Fruit fly (Drosophila melanogaster) whole organism, embryonic: Measurements from ENCODE around the gene Cyt-c1.

Experiments
- Ada2b ChIP-seq: fragments of 200-800 bp; sonication (Bioruptor generic); IDR thresholded peaks from 2 replicates; pipeline ENCODE4 v1.3.6; 2022; ENCODE audit warnings: missing biosample characterization, missing genetic modification characterization
- Atf6 ChIP-seq: fragments of 200-800 bp; sonication (Bioruptor generic); IDR thresholded peaks from 2 replicates; pipeline ENCODE4 v1.3.6; 2022; ENCODE audit warnings: missing biosample characterization, missing genetic modification characterization
- B-H1 ChIP-seq: fragments of 200-800 bp; sonication (Bioruptor generic); IDR thresholded peaks from 3 replicates; pipeline ENCODE4 v1.3.6; 2022; ENCODE audit warnings: missing biosample characterization, missing genetic modification characterization
- Bgb ChIP-seq: fragments of 200-800 bp; sonication (Bioruptor generic); IDR thresholded peaks from 2 replicates; pipeline ENCODE4 v1.3.6; 2022; ENCODE audit warnings: missing biosample characterization, missing genetic modification characterization; ENCODE audit not compliant: partially characterized antibody
- C15 ChIP-seq: fragments of 200-800 bp; sonication (Bioruptor generic); IDR thresholded peaks from 3 replicates; pipeline ENCODE4 v1.3.6; 2022; ENCODE audit warnings: missing biosample characterization, missing genetic modification characterization
- CG11247 ChIP-seq: fragments of 200-800 bp; sonication (Bioruptor generic); IDR thresholded peaks from 2 replicates; pipeline ENCODE4 v1.3.6; 2022; ENCODE audit warnings: missing biosample characterization, missing genetic modification characterization
- CG11695 ChIP-seq: fragments of 200-800 bp; sonication (Bioruptor generic); IDR thresholded peaks from 3 replicates; pipeline ENCODE4 v1.3.6; 2022; ENCODE audit warnings: missing biosample characterization, missing genetic modification characterization
- CG12219 ChIP-seq: fragments of 200-800 bp; sonication (Bioruptor generic); optimal IDR thresholded peaks from 3 replicates; lab custom pipeline; 2018; ENCODE audit warnings: missing biosample characterization, mild to moderate bottlenecking, missing genetic modification characterization
- CG12391 ChIP-seq: fragments of 200-800 bp; sonication (Bioruptor generic); optimal IDR thresholded peaks from 3 replicates; lab custom pipeline; 2018; ENCODE audit warnings: missing biosample characterization, mild to moderate bottlenecking, missing genetic modification characterization, moderate library complexity
- CG13287 ChIP-seq: fragments of 200-800 bp; sonication (Bioruptor generic); IDR thresholded peaks from 2 replicates; pipeline ENCODE4 v1.3.6; 2022; ENCODE audit warnings: missing biosample characterization, missing genetic modification characterization; ENCODE audit not compliant: partially characterized antibody
- CG13296 ChIP-seq: fragments of 200-800 bp; sonication (Bioruptor generic); optimal IDR thresholded peaks from 3 replicates; lab custom pipeline; 2018; ENCODE audit warnings: missing biosample characterization, mild to moderate bottlenecking, missing genetic modification characterization
- CG15073 ChIP-seq: fragments of 200-800 bp; sonication (Bioruptor generic); optimal IDR thresholded peaks from 2 replicates; lab custom pipeline; 2016; ENCODE audit warnings: missing biosample characterization, missing genetic modification characterization
- CG1529 ChIP-seq: fragments of 200-800 bp; sonication (Bioruptor generic); optimal IDR thresholded peaks from 3 replicates; lab custom pipeline; 2018; ENCODE audit warnings: missing biosample characterization, missing genetic modification characterization
- CG17385 ChIP-seq: fragments of 200-800 bp; sonication (Bioruptor generic); optimal IDR thresholded peaks from 3 replicates; lab custom pipeline; 2018; ENCODE audit warnings: missing biosample characterization, mild to moderate bottlenecking, missing genetic modification characterization
- CG1832 ChIP-seq: fragments of 200-800 bp; sonication (Bioruptor generic); optimal IDR thresholded peaks from 2 replicates; lab custom pipeline; 2017; ENCODE audit warnings: missing biosample characterization, mild to moderate bottlenecking, missing genetic modification characterization, inconsistent platforms
- CG18599 ChIP-seq: fragments of 200-800 bp; sonication (Bioruptor generic); optimal IDR thresholded peaks from 3 replicates; lab custom pipeline; 2017; ENCODE audit warnings: missing biosample characterization, missing genetic modification characterization, mild to moderate bottlenecking, moderate library complexity, missing genetic modification reagents
- CG2712 ChIP-seq: fragments of 200-800 bp; optimal IDR thresholded peaks from 3 replicates; lab custom pipeline; 2019; ENCODE audit warnings: missing biosample characterization, mild to moderate bottlenecking, missing genetic modification characterization, moderate library complexity
- CG30403 ChIP-seq: fragments of 200-800 bp; sonication (Bioruptor generic); optimal IDR thresholded peaks from 3 replicates; lab custom pipeline; 2016; ENCODE audit warnings: missing biosample characterization, missing genetic modification characterization
- CG4617 ChIP-seq: fragments of 200-800 bp; sonication (Bioruptor generic); optimal IDR thresholded peaks from 3 replicates; lab custom pipeline; 2016; ENCODE audit warnings: missing biosample characterization, missing genetic modification characterization, borderline replicate concordance
- CG4854 ChIP-seq: fragments of 200-800 bp; sonication (Bioruptor generic); optimal IDR thresholded peaks from 2 replicates; lab custom pipeline; 2016; ENCODE audit warnings: missing biosample characterization, missing genetic modification characterization, inconsistent platforms
- CG5953 ChIP-seq: fragments of 200-800 bp; sonication (Bioruptor generic); IDR thresholded peaks from 2 replicates; pipeline ENCODE4 v1.3.6; 2022; ENCODE audit warnings: missing biosample characterization, missing genetic modification characterization
- CG6175 ChIP-seq: fragments of 200-800 bp; sonication (Bioruptor generic); IDR thresholded peaks from 3 replicates; pipeline ENCODE4 v1.3.6; 2022; ENCODE audit warnings: missing biosample characterization, missing genetic modification characterization
- CG6272 ChIP-seq: fragments of 200-800 bp; sonication (Bioruptor generic); IDR thresholded peaks from 2 replicates; pipeline ENCODE4 v1.3.6; 2022; ENCODE audit warnings: missing biosample characterization, missing genetic modification characterization
- MBD-R2 ChIP-seq: fragments of 200-800 bp; sonication (Bioruptor generic); IDR thresholded peaks from 2 replicates; pipeline ENCODE4 v1.3.6; 2022; ENCODE audit warnings: missing biosample characterization, missing genetic modification characterization
- NC2α ChIP-seq: fragments of 200-800 bp; sonication (Bioruptor generic); optimal IDR thresholded peaks from 2 replicates; lab custom pipeline; 2016; ENCODE audit warnings: missing biosample characterization, missing genetic modification characterization
- Nf-YC ChIP-seq: fragments of 200-800 bp; optimal IDR thresholded peaks from 3 replicates; lab custom pipeline; 2019; ENCODE audit warnings: missing biosample characterization, mild to moderate bottlenecking, missing genetic modification characterization, moderate library complexity
- Pdp1 ChIP-seq, 2 experiments: fragments of 200-800 bp; sonication (Bioruptor generic); optimal IDR thresholded peaks; 3 replicates each; lab custom pipeline; 2016; ENCODE audit warnings: missing biosample characterization in 2 of 2, missing genetic modification characterization in 2 of 2, mild to moderate bottlenecking in 1 of 2, moderate library complexity in 1 of 2
- YL-1 ChIP-seq: fragments of 200-800 bp; sonication (Bioruptor generic); optimal IDR thresholded peaks from 3 replicates; lab custom pipeline; 2017; ENCODE audit warnings: missing biosample characterization, mild to moderate bottlenecking, missing genetic modification characterization
- bcd ChIP-seq: fragments of 200-800 bp; sonication (Bioruptor generic); optimal IDR thresholded peaks from 2 replicates; lab custom pipeline; 2017; ENCODE audit warnings: missing biosample characterization, mild to moderate bottlenecking, missing genetic modification characterization
- cad ChIP-seq: fragments of >200 bp; optimal IDR thresholded peaks from 2 replicates; lab custom pipeline; 2017; ENCODE audit warnings: missing biosample characterization, missing genetic modification characterization
- chm ChIP-seq: fragments of 200-800 bp; sonication (Bioruptor generic); IDR thresholded peaks from 2 replicates; pipeline ENCODE4 v1.3.6; 2022; ENCODE audit warnings: missing biosample characterization, missing genetic modification characterization
- ci ChIP-seq: fragments of 200-800 bp; sonication (Bioruptor generic); IDR thresholded peaks from 3 replicates; pipeline ENCODE4 v1.3.6; 2022; ENCODE audit warnings: missing biosample characterization, missing genetic modification characterization
- esg ChIP-seq: fragments of 200-800 bp; sonication (Bioruptor generic); conservative IDR thresholded peaks from 2 replicates; pipeline ENCODE4 v1.3.6; 2022; ENCODE audit warnings: missing biosample characterization, missing genetic modification characterization
- fru ChIP-seq: fragments of >200 bp; optimal IDR thresholded peaks from 2 replicates; lab custom pipeline; 2017
- gcm ChIP-seq: fragments of 200-800 bp; sonication (Bioruptor generic); optimal IDR thresholded peaks from 2 replicates; lab custom pipeline; 2019; ENCODE audit warnings: missing biosample characterization, mild to moderate bottlenecking, missing genetic modification characterization, moderate library complexity
- hbn ChIP-seq: fragments of 200-800 bp; sonication (Bioruptor generic); IDR thresholded peaks from 2 replicates; pipeline ENCODE4 v1.3.6; 2022; ENCODE audit warnings: missing biosample characterization, missing genetic modification characterization; ENCODE audit not compliant: partially characterized antibody
- hkb ChIP-seq, 2 experiments: fragments of 200-800 bp in 1 of 2; fragments of >200 bp in 1 of 2; sonication (Bioruptor generic) in 1 of 2; IDR thresholded peaks in 1 of 2; optimal IDR thresholded peaks in 1 of 2; 2 replicates each; pipeline versions ENCODE4 v1.3.6 to Lab custom; 2017 to 2022; ENCODE audit warnings: missing biosample characterization in 1 of 2, missing genetic modification characterization in 1 of 2
- ind ChIP-seq: fragments of 200-800 bp; sonication (Bioruptor generic); optimal IDR thresholded peaks from 3 replicates; lab custom pipeline; 2016; ENCODE audit warnings: missing biosample characterization, missing genetic modification characterization
- insv ChIP-seq, 2 experiments: fragments of 200-800 bp; sonication (Bioruptor generic); optimal IDR thresholded peaks; 3 replicates each; lab custom pipeline; 2016 to 2018; ENCODE audit warnings: missing biosample characterization in 2 of 2, missing genetic modification characterization in 2 of 2
- kah ChIP-seq: fragments of 200-800 bp; sonication (Bioruptor generic); optimal IDR thresholded peaks from 2 replicates; lab custom pipeline; 2018; ENCODE audit warnings: missing biosample characterization, mild to moderate bottlenecking, missing genetic modification characterization
- kay ChIP-seq: fragments of 200-800 bp; sonication (Bioruptor generic); optimal IDR thresholded peaks from 2 replicates; lab custom pipeline; 2016; ENCODE audit warnings: missing biosample characterization, missing genetic modification characterization
- lola ChIP-seq, 3 experiments: fragments of >200 bp in 2 of 3; fragments of 200-800 bp in 1 of 3; sonication (Bioruptor generic) in 1 of 3; optimal IDR thresholded peaks; 2 replicates each; lab custom pipeline; 2017 to 2019; ENCODE audit warnings: missing biosample characterization in 3 of 3, missing genetic modification characterization in 3 of 3, mild to moderate bottlenecking in 1 of 3, moderate library complexity in 1 of 3
- peb ChIP-seq: fragments of 200-800 bp; sonication (Bioruptor generic); IDR thresholded peaks from 2 replicates; pipeline ENCODE4 v1.3.6; 2022; ENCODE audit warnings: missing biosample characterization, missing genetic modification characterization
- sc ChIP-seq, 3 experiments: fragments of >200 bp in 2 of 3; fragments of 200-800 bp in 1 of 3; sonication (Bioruptor generic) in 1 of 3; optimal IDR thresholded peaks; 2 replicates in 2 of 3; 3 replicates in 1 of 3; lab custom pipeline; 2017; ENCODE audit warnings: mild to moderate bottlenecking in 1 of 3, missing biosample characterization in 1 of 3, missing genetic modification characterization in 1 of 3, missing genetic modification reagents in 1 of 3
- slbo ChIP-seq: fragments of 200-800 bp; sonication (Bioruptor generic); IDR thresholded peaks from 2 replicates; pipeline ENCODE4 v1.3.6; 2022; ENCODE audit warnings: missing biosample characterization, missing genetic modification characterization
- twi ChIP-seq: fragments of 200-800 bp; optimal IDR thresholded peaks from 2 replicates; lab custom pipeline; 2019; ENCODE audit warnings: missing biosample characterization, mild to moderate bottlenecking, missing genetic modification characterization, moderate library complexity
- vvl ChIP-seq: fragments of 200-800 bp; sonication (Bioruptor generic); IDR thresholded peaks from 2 replicates; pipeline ENCODE4 v1.3.6; 2022; ENCODE audit warnings: missing biosample characterization, missing genetic modification characterization

The Cyt-c1 gene

DNA sequence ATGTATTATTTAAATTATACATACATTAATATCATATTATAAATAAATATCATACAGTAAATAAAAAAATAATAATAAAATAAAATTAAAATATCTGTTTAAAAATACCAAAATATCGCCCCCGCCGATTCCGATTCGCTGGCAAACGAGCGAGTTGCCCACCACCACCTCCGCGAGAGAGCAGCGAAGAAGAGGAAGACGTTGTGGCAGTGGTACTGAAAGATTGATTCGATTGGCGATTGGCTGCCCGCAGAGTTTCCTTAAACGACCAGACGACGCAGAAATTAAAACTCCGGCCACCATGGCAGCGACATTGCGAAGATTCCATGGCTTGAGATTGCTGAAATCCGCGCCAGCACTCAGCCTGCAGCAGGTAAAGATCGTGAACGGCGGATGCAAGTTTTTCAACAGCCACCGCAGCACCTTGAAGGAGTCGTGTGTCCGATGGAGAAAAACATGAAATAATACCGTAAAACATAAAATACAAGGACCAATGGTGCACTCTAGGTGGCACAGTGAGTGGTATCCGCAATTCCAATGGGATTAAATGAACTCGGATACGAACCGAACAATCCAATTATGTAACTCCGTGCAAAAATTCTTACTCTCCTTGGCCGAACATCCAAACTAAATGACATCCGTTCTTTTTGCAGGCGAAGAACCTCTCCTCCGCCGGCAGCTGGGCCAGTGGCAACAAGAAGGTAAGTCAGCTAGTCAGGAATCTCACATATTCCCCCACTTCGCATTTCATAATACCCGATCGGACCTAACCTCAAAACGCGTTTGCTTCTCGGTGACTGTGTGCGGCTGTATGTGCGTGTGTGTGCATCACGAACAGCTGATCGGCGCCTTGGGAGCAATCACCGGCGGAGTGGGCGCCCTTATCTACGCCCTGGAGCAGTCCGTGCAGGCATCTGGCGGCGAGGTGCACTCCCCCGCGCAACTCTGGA lies at the start of gene Cyt-c1 (continued):
- TF ChIP-seq CG17385 (GFP tag; lab: Kevin White, UChicago): peak; percentile 95
- TF ChIP-seq bcd (GFP tag; lab: Kevin White, UChicago): no peak
- peak; percentile 53 for TF ChIP-seq CG4617 (GFP tag; lab: Kevin White, UChicago)
- TF ChIP-seq Pdp1 (GFP tag; optimal IDR thresholded peaks at IDR 0.05; lab: Kevin White, UChicago): peak in 1 of 2 experiments; percentile 98
- no peak for TF ChIP-seq NC2α (GFP tag; lab: Kevin White, UChicago)
- TF ChIP-seq peb (GFP tag; lab: Robert Waterston, UW): no peak
- TF ChIP-seq insv (GFP tag; optimal IDR thresholded peaks at IDR 0.05; lab: Kevin White, UChicago): peak in 1 of 2 experiments; percentile 80
- 0 out of 3 replicates have a peak, but pooled peaks have one; percentile 44 for TF ChIP-seq ci
- TF ChIP-seq Nf-YC: peak; percentile 67
- peak; percentile 59; the same call in 1 of the 2 replicates for TF ChIP-seq Bgb (GFP tag; lab: Robert Waterston, UW)
- peak; percentile 70 for TF ChIP-seq CG13287 (GFP tag; lab: Robert Waterston, UW)
- TF ChIP-seq sc (optimal IDR thresholded peaks at IDR 0.05; lab: Kevin White, UChicago): no peak
- no peak for TF ChIP-seq sc (GFP tag; optimal IDR thresholded peaks at IDR 0.05; lab: Kevin White, UChicago)
- TF ChIP-seq hkb (optimal IDR thresholded peaks at IDR 0.05; lab: Kevin White, UChicago): no peak
- TF ChIP-seq hkb (GFP tag; IDR thresholded peaks at IDR 0.05; lab: Robert Waterston, UW): no peak
- TF ChIP-seq vvl (GFP tag; lab: Robert Waterston, UW): peak; percentile 42
- peak; percentile 45; the same call in 1 of the 2 replicates for TF ChIP-seq Atf6 (GFP tag; lab: Robert Waterston, UW)
- TF ChIP-seq CG1832: no peak
- no peak for TF ChIP-seq CG15073
- TF ChIP-seq kah (GFP tag; lab: Kevin White, UChicago): no peak
- TF ChIP-seq MBD-R2 (GFP tag; lab: Robert Waterston, UW): peak; percentile 41
- no peak for TF ChIP-seq CG1529 (GFP tag; lab: Kevin White, UChicago)
- TF ChIP-seq gcm: no peak
- no peak for TF ChIP-seq CG6175 (GFP tag; lab: Robert Waterston, UW)
- 0 out of 2 replicates have a peak, but pooled peaks have one; percentile 29 for TF ChIP-seq CG6272
- TF ChIP-seq CG5953 (GFP tag; lab: Robert Waterston, UW): no peak
- no peak for TF ChIP-seq lola (GFP tag; optimal IDR thresholded peaks at IDR 0.05; lab: Kevin White, UChicago)
- peak; percentile 47; the same call in 1 of the 2 replicates for TF ChIP-seq hbn (GFP tag; lab: Robert Waterston, UW)
- peak; percentile 16; the same call in 1 of the 2 replicates for TF ChIP-seq chm (GFP tag; lab: Robert Waterston, UW)
- TF ChIP-seq kay (GFP tag; lab: Kevin White, UChicago): no peak
- no peak for TF ChIP-seq CG11695 (GFP tag; lab: Robert Waterston, UW)
- TF ChIP-seq CG12219 (GFP tag; lab: Kevin White, UChicago): no peak
- no peak for TF ChIP-seq cad (GFP tag; lab: Kevin White, UChicago)
- TF ChIP-seq esg (GFP tag; lab: Robert Waterston, UW): no peak
- no peak for TF ChIP-seq CG13296 (GFP tag; lab: Kevin White, UChicago)
- TF ChIP-seq twi: no peak
- TF ChIP-seq Ada2b (GFP tag; lab: Robert Waterston, UW): 0 out of 2 replicates have a peak, but pooled peaks have one; percentile 12
- no peak for TF ChIP-seq CG4854
- TF ChIP-seq CG18599: no peak
- peak; percentile 54 for TF ChIP-seq slbo (GFP tag; lab: Robert Waterston, UW)
- no peak for TF ChIP-seq CG11247
- TF ChIP-seq CG12391 (tag; lab: Kevin White, UChicago): peak; percentile 26
- peak; percentile 3 for TF ChIP-seq fru (lab: Kevin White, UChicago)
- TF ChIP-seq CG2712 (tag; lab: Kevin White, UChicago): peak; percentile 6
- TF ChIP-seq YL-1: peak; percentile 76
- no peak for TF ChIP-seq B-H1
- no peak for TF ChIP-seq C15 (GFP tag; lab: Robert Waterston, UW)
- peak; percentile 12 for TF ChIP-seq CG30403 (GFP tag; lab: Kevin White, UChicago)
- TF ChIP-seq ind: no peak
